Fruit fly (Drosophila melanogaster): ENCODE results near the gene CG15025.
A peak's percentile ranks its signal among the peaks of the same experiment; 100 is the strongest.

CG15025 gene

DNA sequence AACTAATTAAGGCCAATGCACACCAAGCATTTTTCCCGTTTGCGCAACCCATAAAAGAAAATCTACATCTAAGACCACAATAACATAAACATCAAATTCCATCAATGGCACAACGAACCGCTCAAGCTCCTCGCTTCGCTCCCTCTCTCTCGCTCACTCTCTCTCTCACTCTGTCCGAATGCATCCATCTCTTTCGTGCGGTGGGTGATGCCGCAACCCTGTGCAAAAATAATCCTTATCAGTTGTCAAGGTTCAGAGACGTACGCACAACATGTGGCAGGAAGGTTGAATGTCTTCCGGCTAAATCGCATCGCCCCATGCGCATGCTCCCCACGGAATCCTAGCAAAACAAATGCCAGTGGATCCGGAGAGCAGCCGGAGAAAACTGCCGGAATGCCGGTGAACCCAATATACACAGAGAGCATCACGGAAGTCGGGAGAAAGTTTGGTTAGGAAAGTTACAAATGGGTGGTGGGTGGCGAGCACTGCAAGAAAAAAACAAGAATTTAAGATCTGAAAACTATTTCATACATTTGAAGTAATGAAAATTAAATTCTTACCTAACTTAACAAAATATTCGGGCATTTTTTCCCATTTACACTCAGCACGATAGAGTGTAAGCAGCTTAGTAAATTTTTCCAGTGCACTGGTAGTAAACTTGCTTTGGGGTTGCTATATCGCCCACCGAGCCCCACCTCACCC, 7.9 kb upstream of the CG15025 start (continued):
- peak; percentile 69 for TF ChIP-seq cato (GFP tag; optimal IDR thresholded peaks at IDR 0.05; ENCODE audit: borderline replicate concordance)
- peak; percentile 88 for TF ChIP-seq salm (tag; optimal IDR thresholded peaks at IDR 0.05)
- TF ChIP-seq CG11456 (GFP tag; IDR thresholded peaks at IDR 0.05): peak; percentile 93
- TF ChIP-seq ftz-f1 (GFP tag; optimal IDR thresholded peaks at IDR 0.05): no peak
- TF ChIP-seq MBD-R2 (GFP tag; IDR thresholded peaks at IDR 0.05): peak; percentile 93
- peak; percentile 88 for TF ChIP-seq Hsf (GFP tag; optimal IDR thresholded peaks at IDR 0.05)
- no peak for TF ChIP-seq Bgb (GFP tag; IDR thresholded peaks at IDR 0.05; ENCODE audit: partially characterized antibody)
- peak; percentile 95 for TF ChIP-seq HmgZ (tag; optimal IDR thresholded peaks at IDR 0.05)
- peak; percentile 98 for TF ChIP-seq slbo (GFP tag; IDR thresholded peaks at IDR 0.05)
- peak; percentile 67 for TF ChIP-seq btn (GFP tag; optimal IDR thresholded peaks at IDR 0.05)
- TF ChIP-seq D19A (tag; optimal IDR thresholded peaks at IDR 0.05): peak; percentile 82
- TF ChIP-seq gfzf (GFP tag; optimal IDR thresholded peaks at IDR 0.05): no peak
- peak; percentile 88 for TF ChIP-seq CG1602 (GFP tag; optimal IDR thresholded peaks at IDR 0.05)
- TF ChIP-seq pb (GFP tag; optimal IDR thresholded peaks at IDR 0.05): peak; percentile 79
- no peak for TF ChIP-seq CG13287 (GFP tag; IDR thresholded peaks at IDR 0.05; ENCODE audit: partially characterized antibody)
- TF ChIP-seq lmd (GFP tag; IDR thresholded peaks at IDR 0.05): peak; percentile 95
- TF ChIP-seq oc (tag; optimal IDR thresholded peaks at IDR 0.05): peak; percentile 90
- TF ChIP-seq CG10462 (GFP tag; optimal IDR thresholded peaks at IDR 0.05): peak; percentile 84
- TF ChIP-seq cg (GFP tag; optimal IDR thresholded peaks at IDR 0.05): no peak
- TF ChIP-seq prd (optimal IDR thresholded peaks at IDR 0.05): no peak
- TF ChIP-seq prd (GFP tag; IDR thresholded peaks at IDR 0.05): peak; percentile 95
- TF ChIP-seq CG12219 (GFP tag; optimal IDR thresholded peaks at IDR 0.05): peak; percentile 93
- TF ChIP-seq dysf (GFP tag; IDR thresholded peaks at IDR 0.05): peak; percentile 96
- TF ChIP-seq CG12236 (GFP tag; optimal IDR thresholded peaks at IDR 0.05): peak; percentile 55
- TF ChIP-seq CG10147 (GFP tag; optimal IDR thresholded peaks at IDR 0.05): peak; percentile 95
- TF ChIP-seq fd3F (GFP tag; optimal IDR thresholded peaks at IDR 0.05): peak; percentile 93
- peak; percentile 77 for TF ChIP-seq CG18476 (GFP tag; optimal IDR thresholded peaks at IDR 0.05)
- peak; percentile 86 for TF ChIP-seq D19B (GFP tag; optimal IDR thresholded peaks at IDR 0.05)
- peak; percentile 97 for TF ChIP-seq CG32532 (GFP tag; IDR thresholded peaks at IDR 0.05)
- TF ChIP-seq CG17385 (GFP tag; optimal IDR thresholded peaks at IDR 0.05): peak; percentile 92
- TF ChIP-seq org-1 (GFP tag; optimal IDR thresholded peaks at IDR 0.05): peak; percentile 95
- TF ChIP-seq CG15696 (tag; optimal IDR thresholded peaks at IDR 0.05): peak; percentile 44
- TF ChIP-seq Eip74EF (GFP tag; optimal IDR thresholded peaks at IDR 0.05): peak in 1 of 2 experiments; percentile 81
- TF ChIP-seq Sry-β (GFP tag; optimal IDR thresholded peaks at IDR 0.05): no peak
- peak; percentile 90 for TF ChIP-seq dimm (GFP tag; IDR thresholded peaks at IDR 0.05)
- TF ChIP-seq dpn (GFP tag; optimal IDR thresholded peaks at IDR 0.05): peak; percentile 93 to 94
- TF ChIP-seq scrt (GFP tag; optimal IDR thresholded peaks at IDR 0.05): peak; percentile 93
- peak; percentile 88 for TF ChIP-seq HLH54F (GFP tag; optimal IDR thresholded peaks at IDR 0.05)
- TF ChIP-seq CG9437 (GFP tag; optimal IDR thresholded peaks at IDR 0.05): peak; percentile 77
- peak; percentile 92 for TF ChIP-seq CG9609 (GFP tag; optimal IDR thresholded peaks at IDR 0.05)
- peak; percentile 89 for TF ChIP-seq CG11695 (GFP tag; IDR thresholded peaks at IDR 0.05)
- peak; percentile 53 for TF ChIP-seq CG4360 (GFP tag; IDR thresholded peaks at IDR 0.05)
- TF ChIP-seq CG6791 (GFP tag; IDR thresholded peaks at IDR 0.05; ENCODE audit: partially characterized antibody): no peak
- TF ChIP-seq Adf1 (GFP tag; IDR thresholded peaks at IDR 0.05): peak; percentile 73
- TF ChIP-seq CoRest (tag; optimal IDR thresholded peaks at IDR 0.05): peak; percentile 93
- TF ChIP-seq CG7745 (tag; optimal IDR thresholded peaks at IDR 0.05): no peak
- peak; percentile 95 for TF ChIP-seq CG15269 (tag; optimal IDR thresholded peaks at IDR 0.05)
- TF ChIP-seq CG6854 (GFP tag; optimal IDR thresholded peaks at IDR 0.05): peak; percentile 96
- TF ChIP-seq ac (GFP tag; optimal IDR thresholded peaks at IDR 0.05): no peak

Data from whole organism, embryonic.